Worm (Caenorhabditis elegans) whole organism, L2 larva: Measurements from ENCODE around the gene eri-9.

ENCODE experiments used
- C34F6.9 ChIP-seq: fragments of 150-350 bp; optimal IDR thresholded peaks from 2 replicates; lab custom pipeline; 2014; ENCODE audit warnings: missing biosample characterization, missing genetic modification characterization
- F13H6.1 ChIP-seq: sonication (generic microtip); optimal IDR thresholded peaks from 2 replicates; lab custom pipeline; 2016; ENCODE audit warnings: missing genetic modification characterization, missing compliant biosample characterization
- R02D3.7 ChIP-seq: fragments of 150-350 bp; optimal IDR thresholded peaks from 2 replicates; lab custom pipeline; 2014; ENCODE audit warnings: missing biosample characterization, missing genetic modification characterization
- ZK546.5 ChIP-seq: sonication (generic microtip); optimal IDR thresholded peaks from 2 replicates; lab custom pipeline; 2017; ENCODE audit warnings: missing biosample characterization, missing genetic modification characterization
- aly-2 ChIP-seq: fragments of 150-350 bp; optimal IDR thresholded peaks from 2 replicates; lab custom pipeline; 2014; ENCODE audit warnings: missing biosample characterization, missing genetic modification characterization
- blmp-1 ChIP-seq: sonication (generic microtip); optimal IDR thresholded peaks from 2 replicates; lab custom pipeline; 2017; ENCODE audit warnings: missing genetic modification characterization, mild to moderate bottlenecking, missing compliant biosample characterization, antibody characterized with exemption, moderate library complexity; ENCODE audit not compliant: insufficient read depth
- ceh-16 ChIP-seq: fragments of 150-350 bp; optimal IDR thresholded peaks from 2 replicates; lab custom pipeline; 2014; ENCODE audit warnings: missing biosample characterization, missing genetic modification characterization
- ceh-82 ChIP-seq: fragments of 150-350 bp; optimal IDR thresholded peaks from 2 replicates; lab custom pipeline; 2014; ENCODE audit warnings: missing biosample characterization, missing genetic modification characterization
- crh-2 ChIP-seq: sonication (generic microtip); optimal IDR thresholded peaks from 2 replicates; lab custom pipeline; 2017; ENCODE audit warnings: missing biosample characterization, missing genetic modification characterization
- dmd-4 ChIP-seq: sonication (generic microtip); optimal IDR thresholded peaks from 2 replicates; lab custom pipeline; 2017; ENCODE audit warnings: missing biosample characterization, missing genetic modification characterization
- egl-27 ChIP-seq: sonication (generic microtip); optimal IDR thresholded peaks from 3 replicates; lab custom pipeline; 2017; ENCODE audit warnings: missing biosample characterization, missing genetic modification reagents, missing genetic modification characterization
- elt-3 ChIP-seq: sonication (generic microtip); optimal IDR thresholded peaks from 2 replicates; lab custom pipeline; 2017; ENCODE audit warnings: missing biosample characterization, missing genetic modification characterization
- gmeb-1 ChIP-seq: fragments of 150-350 bp; optimal IDR thresholded peaks from 2 replicates; lab custom pipeline; 2014; ENCODE audit warnings: missing biosample characterization, missing genetic modification characterization
- lin-11 ChIP-seq: fragments of 150-350 bp; sonication (generic microtip); optimal IDR thresholded peaks from 2 replicates; lab custom pipeline; 2014; ENCODE audit warnings: missing biosample characterization, missing genetic modification characterization, inconsistent platforms, mixed read lengths
- lin-13 ChIP-seq: fragments of 150-350 bp; optimal IDR thresholded peaks from 2 replicates; lab custom pipeline; 2014; ENCODE audit warnings: missing biosample characterization, missing genetic modification reagents, missing genetic modification characterization
- lsy-2 ChIP-seq, 2 experiments: fragments of 150-350 bp in 1 of 2; sonication (generic microtip) in 1 of 2; optimal IDR thresholded peaks; 2 replicates each; lab custom pipeline; 2014 to 2017; ENCODE audit warnings: missing biosample characterization in 2 of 2, missing genetic modification characterization in 2 of 2
- mab-5 ChIP-seq: fragments of 150-350 bp; optimal IDR thresholded peaks from 2 replicates; lab custom pipeline; 2014; ENCODE audit warnings: missing biosample characterization, missing genetic modification characterization
- mbf-1 ChIP-seq: sonication (generic microtip); optimal IDR thresholded peaks from 2 replicates; lab custom pipeline; 2017; ENCODE audit warnings: missing biosample characterization, missing genetic modification characterization
- mdl-1 ChIP-seq, 2 experiments: fragments of 150-350 bp in 1 of 2; sonication (generic microtip) in 1 of 2; optimal IDR thresholded peaks; 2 replicates each; lab custom pipeline; 2017; ENCODE audit warnings: missing biosample characterization in 2 of 2, missing genetic modification characterization in 2 of 2
- nhr-10 ChIP-seq: sonication (generic microtip); optimal IDR thresholded peaks from 2 replicates; lab custom pipeline; 2017; ENCODE audit warnings: missing biosample characterization, missing genetic modification characterization
- nhr-11 ChIP-seq: fragments of 150-350 bp; optimal IDR thresholded peaks from 2 replicates; lab custom pipeline; 2014; ENCODE audit warnings: missing biosample characterization, missing genetic modification characterization
- nhr-12 ChIP-seq: fragments of 150-350 bp; optimal IDR thresholded peaks from 2 replicates; lab custom pipeline; 2014; ENCODE audit warnings: missing biosample characterization, missing genetic modification characterization
- nhr-129 ChIP-seq: fragments of 150-350 bp; optimal IDR thresholded peaks from 2 replicates; lab custom pipeline; 2014; ENCODE audit warnings: missing biosample characterization, missing genetic modification characterization
- nhr-25 ChIP-seq: fragments of 150-350 bp; sonication (generic microtip); optimal IDR thresholded peaks from 3 replicates; lab custom pipeline; 2014; ENCODE audit warnings: missing biosample characterization, missing genetic modification characterization
- skn-1 ChIP-seq: sonication (generic microtip); optimal IDR thresholded peaks from 2 replicates; lab custom pipeline; 2017; ENCODE audit warnings: missing biosample characterization, missing genetic modification characterization
- sma-3 ChIP-seq: sonication (generic microtip); optimal IDR thresholded peaks from 2 replicates; lab custom pipeline; 2016; ENCODE audit warnings: missing genetic modification reagents, missing genetic modification characterization, missing compliant biosample characterization
- sma-9 ChIP-seq, 2 experiments: fragments of 150-350 bp in 1 of 2; sonication (generic microtip) in 1 of 2; optimal IDR thresholded peaks; 2 replicates each; lab custom pipeline; 2014 to 2016; ENCODE audit warnings: missing genetic modification characterization in 2 of 2, mild to moderate bottlenecking in 1 of 2, missing biosample characterization in 1 of 2, missing compliant biosample characterization in 1 of 2, missing genetic modification reagents in 1 of 2, moderate library complexity in 1 of 2
- snpc-4 ChIP-seq: fragments of 150-350 bp; optimal IDR thresholded peaks from 2 replicates; lab custom pipeline; 2014; ENCODE audit warnings: missing biosample characterization, missing genetic modification characterization
- unc-39 ChIP-seq: fragments of 150-350 bp; optimal IDR thresholded peaks from 2 replicates; lab custom pipeline; 2014; ENCODE audit warnings: missing biosample characterization, missing genetic modification characterization
- unc-55 ChIP-seq: fragments of 150-350 bp; sonication (generic microtip); optimal IDR thresholded peaks from 3 replicates; lab custom pipeline; 2014; ENCODE audit warnings: missing biosample characterization, missing genetic modification reagents, missing genetic modification characterization
- unc-62 ChIP-seq: fragments of 150-350 bp; optimal IDR thresholded peaks from 2 replicates; lab custom pipeline; 2014; ENCODE audit warnings: missing biosample characterization, missing genetic modification reagents, missing genetic modification characterization
- ztf-1 ChIP-seq: fragments of 200-800 bp; sonication (Bioruptor generic); conservative IDR thresholded peaks from 2 replicates; pipeline ENCODE4 v1.3.6; 2022; ENCODE audit warnings: missing genetic modification characterization, missing compliant biosample characterization
- ztf-11 ChIP-seq: sonication (generic microtip); optimal IDR thresholded peaks from 2 replicates; lab custom pipeline; 2017; ENCODE audit warnings: missing biosample characterization, missing genetic modification characterization
- ztf-4 ChIP-seq: fragments of 150-350 bp; optimal IDR thresholded peaks from 2 replicates; lab custom pipeline; 2014; ENCODE audit warnings: missing biosample characterization, missing genetic modification characterization

eri-9 gene

ce11 chrIII:4951210-4951609, 19.0 kb downstream of the eri-9 start:
- TF ChIP-seq mbf-1 (tag; lab: Kevin White, UChicago) (no peak), lsy-2 (tag; optimal IDR thresholded peaks at IDR 0.05; lab: Kevin White, UChicago) (peak in 1 of 2 experiments; percentile 25), gmeb-1 (tag; lab: Kevin White, UChicago) (no peak), C34F6.9 (peak; percentile 20)

- TF ChIP-seq F13H6.1 (tag; lab: Kevin White, UChicago): no peak
- TF ChIP-seq unc-62 (GFP tag; lab: Kevin White, UChicago): no peak
- no peak for TF ChIP-seq nhr-129 (tag; lab: Kevin White, UChicago)
- TF ChIP-seq sma-9 (GFP tag; optimal IDR thresholded peaks at IDR 0.05; lab: Kevin White, UChicago): no peak
- TF ChIP-seq sma-9 (tag; optimal IDR thresholded peaks at IDR 0.05; lab: Kevin White, UChicago): no peak
- TF ChIP-seq ztf-4 (tag; lab: Kevin White, UChicago): no peak
- no peak for TF ChIP-seq ZK546.5 (tag; lab: Kevin White, UChicago)
- no peak for TF ChIP-seq mab-5
- TF ChIP-seq unc-39 (tag; lab: Kevin White, UChicago): no peak
- TF ChIP-seq ceh-82: no peak
- no peak for TF ChIP-seq elt-3
- TF ChIP-seq gmeb-1 (tag; lab: Kevin White, UChicago): no peak
- no peak for TF ChIP-seq mdl-1 (tag; optimal IDR thresholded peaks at IDR 0.05; lab: Kevin White, UChicago)
- TF ChIP-seq egl-27 (tag; lab: Kevin White, UChicago): no peak
- TF ChIP-seq lin-13 (GFP tag; lab: Kevin White, UChicago): no peak
- no peak for TF ChIP-seq ztf-11 (tag; lab: Kevin White, UChicago)
- no peak for TF ChIP-seq sma-3 (GFP tag; lab: Kevin White, UChicago)
- TF ChIP-seq ceh-16 (tag; lab: Kevin White, UChicago): no peak
- TF ChIP-seq crh-2 (tag; lab: Kevin White, UChicago): no peak
- TF ChIP-seq, all 48 proteins: peak for 0
These were observed 19.6 kb downstream of the eri-9 start, which contains the start of gene flh-2 for ce11 chrIII:4951824-4952223. flh-2 (plus strand) TSS chrIII:4952124.

ce11 chrIII:4952970-4953369, 20.7 kb downstream of the eri-9 start:
- no peak for TF ChIP-seq aly-2
- no peak for TF ChIP-seq lsy-2 (tag; optimal IDR thresholded peaks at IDR 0.05; lab: Kevin White, UChicago)
- no peak for TF ChIP-seq skn-1 (tag; lab: Kevin White, UChicago)
- no peak for TF ChIP-seq lin-13 (GFP tag; lab: Kevin White, UChicago)
- no peak for TF ChIP-seq nhr-10 (tag; lab: Kevin White, UChicago)
- TF ChIP-seq egl-27 (tag; lab: Kevin White, UChicago): no peak
- TF ChIP-seq nhr-12 (tag; lab: Kevin White, UChicago): no peak
- no peak for TF ChIP-seq ztf-1

- TF ChIP-seq R02D3.7 (tag; lab: Kevin White, UChicago) (no peak), lin-11 (tag; lab: Kevin White, UChicago) (no peak)
These were observed 24.3 kb downstream of the eri-9 start, which contains the start of gene C26E6.1 for ce11 chrIII:4956566-4956965. C26E6.1 (plus strand) TSS chrIII:4956866.

ce11 chrIII:4960204-4960603, 28.0 kb downstream of the eri-9 start, which contains the start of gene C27F2.4:
C27F2.4 (minus strand) TSS chrIII:4960304.
- TF ChIP-seq nhr-10 (tag; lab: Kevin White, UChicago) (no peak), snpc-4 (no peak), F13H6.1 (tag; lab: Kevin White, UChicago) (no peak), lin-11 (tag; lab: Kevin White, UChicago) (no peak), lsy-2 (tag; optimal IDR thresholded peaks at IDR 0.05; lab: Kevin White, UChicago) (no peak), blmp-1 (tag; lab: Kevin White, UChicago) (no peak), unc-55 (GFP tag; lab: Kevin White, UChicago) (no peak), sma-3 (GFP tag; lab: Kevin White, UChicago) (no peak), skn-1 (tag; lab: Kevin White, UChicago) (no peak), nhr-11 (tag; lab: Kevin White, UChicago) (no peak), egl-27 (tag; lab: Kevin White, UChicago) (no peak), dmd-4 (no peak), ceh-82 (no peak), nhr-25 (tag; lab: Kevin White, UChicago) (no peak)
- TF ChIP-seq, all 48 proteins: peak for 0
